Worm (Caenorhabditis elegans): ENCODE measurements around the gene K08F8.15.
A peak's percentile ranks its signal among the peaks of the same experiment; 100 is the strongest.

Gene K08F8.15

DNA sequence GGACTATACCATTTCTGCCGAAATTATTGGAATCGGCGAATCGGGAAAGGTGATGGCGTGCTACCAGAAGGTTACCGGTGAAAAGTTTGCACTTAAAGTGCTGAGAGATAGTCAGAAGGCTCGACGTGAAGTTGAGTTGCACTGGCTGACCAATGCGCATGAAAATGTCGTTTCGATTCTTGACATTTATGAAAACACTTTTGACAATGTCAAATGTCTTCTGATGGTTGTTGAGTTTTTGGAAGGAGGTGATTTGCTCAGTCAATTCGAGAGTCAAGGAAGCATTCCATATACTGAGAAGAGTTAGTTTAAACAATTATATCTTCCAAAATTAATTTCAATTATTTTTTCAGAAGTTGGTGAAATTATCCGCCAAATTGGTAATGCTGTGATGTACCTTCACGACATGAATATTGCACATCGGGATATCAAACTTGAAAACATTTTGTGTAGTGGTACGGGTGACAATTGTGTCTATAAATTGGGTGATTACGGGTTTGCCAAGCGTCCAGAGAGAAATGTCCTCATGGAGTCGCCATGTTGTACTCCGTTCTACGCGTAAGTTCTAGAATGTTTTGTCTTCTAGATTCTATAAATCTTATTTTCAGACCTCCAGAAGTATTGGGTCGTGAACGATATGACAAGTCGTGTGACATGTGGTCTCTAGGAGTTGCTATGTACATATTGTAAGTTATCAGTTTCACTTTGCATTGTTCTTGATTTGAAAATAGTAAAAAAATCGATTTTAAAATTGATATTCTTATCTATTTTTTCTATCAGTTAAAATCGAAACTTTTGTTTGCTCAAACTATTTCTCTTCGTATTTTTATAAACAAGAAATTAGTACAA lies 20.9 kb upstream of the K08F8.15 start (continued):
- TF ChIP-seq ceh-44 (GFP tag; IDR thresholded peaks at IDR 0.05): no peak
- no peak for TF ChIP-seq nhr-76 (tag; optimal IDR thresholded peaks at IDR 0.05)
- no peak for TF ChIP-seq Y75B8A.6 (GFP tag; IDR thresholded peaks at IDR 0.05)
- TF ChIP-seq mxl-2 (GFP tag; conservative IDR thresholded peaks at IDR 0.05): peak; percentile 41
- no peak for TF ChIP-seq attf-4 (tag; optimal IDR thresholded peaks at IDR 0.05)
- TF ChIP-seq madf-5 (GFP tag; IDR thresholded peaks at IDR 0.05): no peak
- no peak for TF ChIP-seq F10B5.3 (tag; optimal IDR thresholded peaks at IDR 0.05)
- peak; percentile 34 for TF ChIP-seq nhr-77 (tag; optimal IDR thresholded peaks at IDR 0.05)
- no peak for TF ChIP-seq aly-2 (tag; optimal IDR thresholded peaks at IDR 0.05)
- TF ChIP-seq nhr-237 (tag; optimal IDR thresholded peaks at IDR 0.05): no peak
- TF ChIP-seq Y5F2A.4 (GFP tag; optimal IDR thresholded peaks at IDR 0.05): no peak
- TF ChIP-seq lin-38 (GFP tag; IDR thresholded peaks at IDR 0.05): no peak
- no peak for TF ChIP-seq lin-1 (GFP tag; IDR thresholded peaks at IDR 0.05)
- no peak for TF ChIP-seq daf-12 (tag; optimal IDR thresholded peaks at IDR 0.05)
- TF ChIP-seq snpc-4 (tag; optimal IDR thresholded peaks at IDR 0.05): no peak
- TF ChIP-seq unc-62 (GFP tag; optimal IDR thresholded peaks at IDR 0.05 in 1 of 2): no peak
- TF ChIP-seq unc-62 (tag; optimal IDR thresholded peaks at IDR 0.05): no peak
- TF ChIP-seq egl-27 (tag; optimal IDR thresholded peaks at IDR 0.05): no peak
- no peak for TF ChIP-seq ceh-32 (tag; optimal IDR thresholded peaks at IDR 0.05; ENCODE audit: poor library complexity)
- TF ChIP-seq mes-2 (tag; optimal IDR thresholded peaks at IDR 0.05; ENCODE audit: poor library complexity, severe bottlenecking): no peak
- no peak for TF ChIP-seq F37D6.2 (tag; optimal IDR thresholded peaks at IDR 0.05)
- no peak for TF ChIP-seq pha-4 (GFP tag; IDR thresholded peaks at IDR 0.05)
- no peak for TF ChIP-seq pha-4 (tag; optimal IDR thresholded peaks at IDR 0.05)
- no peak for TF ChIP-seq hmg-1.1 (GFP tag; IDR thresholded peaks at IDR 0.05)
- TF ChIP-seq madf-9 (GFP tag; conservative IDR thresholded peaks at IDR 0.05): no peak
- TF ChIP-seq hlh-11 (tag; optimal IDR thresholded peaks at IDR 0.05): no peak
- TF ChIP-seq nhr-10 (tag; optimal IDR thresholded peaks at IDR 0.05): no peak
- no peak for TF ChIP-seq nhr-102 (tag; optimal IDR thresholded peaks at IDR 0.05)
- TF ChIP-seq ceh-28 (tag; optimal IDR thresholded peaks at IDR 0.05): no peak
- TF ChIP-seq nhr-11 (tag; optimal IDR thresholded peaks at IDR 0.05): no peak
- no peak for TF ChIP-seq mxl-3 (GFP tag; optimal IDR thresholded peaks at IDR 0.05)
- TF ChIP-seq ZK546.5 (tag; optimal IDR thresholded peaks at IDR 0.05): no peak
- TF ChIP-seq dve-1 (tag; optimal IDR thresholded peaks at IDR 0.05; ENCODE audit: insufficient read depth): peak; percentile 50
- 0 out of 2 replicates have a peak, but pooled peaks have one; percentile 23 for TF ChIP-seq Y48G9A.11 (GFP tag; IDR thresholded peaks at IDR 0.05)
- peak; percentile 8 for TF ChIP-seq hlh-30 (tag; optimal IDR thresholded peaks at IDR 0.05; ENCODE audit: insufficient read depth)
- no peak for TF ChIP-seq Y105C5A.15 (GFP tag; IDR thresholded peaks at IDR 0.05)
- no peak for TF ChIP-seq lin-15B (tag; optimal IDR thresholded peaks at IDR 0.05)
- no peak for TF ChIP-seq spr-1 (tag; optimal IDR thresholded peaks at IDR 0.05)

- TF ChIP-seq nhr-102 (tag; optimal IDR thresholded peaks at IDR 0.05) (no peak), nhr-25 (tag; optimal IDR thresholded peaks at IDR 0.05; ENCODE audit: borderline replicate concordance, insufficient read depth) (peak; percentile 71), snpc-1.2 (GFP tag; IDR thresholded peaks at IDR 0.05) (peak; percentile 52; the same call in 1 of the 2 replicates), R02D3.7 (tag; optimal IDR thresholded peaks at IDR 0.05) (no peak), aly-2 (tag; optimal IDR thresholded peaks at IDR 0.05) (no peak), pha-4 (GFP tag; IDR thresholded peaks at IDR 0.05) (no peak), pha-4 (tag; optimal IDR thresholded peaks at IDR 0.05) (no peak), vab-7 (GFP tag; IDR thresholded peaks at IDR 0.05) (peak; percentile 49; the same call in 1 of the 2 replicates), ceh-28 (tag; optimal IDR thresholded peaks at IDR 0.05) (no peak), madf-9 (GFP tag; conservative IDR thresholded peaks at IDR 0.05) (no peak; the same call in 1 of the 2 replicates), nhr-111 (GFP tag; optimal IDR thresholded peaks at IDR 0.05) (peak; percentile 77), dmd-6 (GFP tag; IDR thresholded peaks at IDR 0.05) (peak; percentile 10; the same call in 1 of the 2 replicates), mep-1 (tag; optimal IDR thresholded peaks at IDR 0.05) (no peak), saeg-2 (GFP tag; IDR thresholded peaks at IDR 0.05) (no peak), lsy-2 (tag; optimal IDR thresholded peaks at IDR 0.05) (no peak), php-3 (GFP tag; IDR thresholded peaks at IDR 0.05) (no peak), ceh-20 (GFP tag; IDR thresholded peaks at IDR 0.05) (peak; percentile 64; the same call in 1 of the 2 replicates), attf-4 (tag; optimal IDR thresholded peaks at IDR 0.05) (no peak)
Observed at ce11 chrII:8746298-8746775, 20.3 kb upstream of the K08F8.15 start.

Measured in whole organism, L4 larva.